Worm (Caenorhabditis elegans) whole organism, L1 larva: ENCODE data around the gene C36C9.6.
"Not testable (repeated sequence)": the region's sequence is repeated elsewhere in the genome, so short reads cannot be mapped to it uniquely, and the experiment has no call there.

Source experiments
- F16B12.6 ChIP-seq: fragments of 150-350 bp; optimal IDR thresholded peaks from 2 replicates; lab custom pipeline; 2014; ENCODE audit warnings: missing biosample characterization, missing genetic modification characterization
- alr-1 ChIP-seq: fragments of 200-800 bp; sonication (Bioruptor generic); optimal IDR thresholded peaks from 2 replicates; lab custom pipeline; 2018; ENCODE audit warnings: borderline replicate concordance, mild to moderate bottlenecking, missing genetic modification characterization, missing compliant biosample characterization
- ama-1 ChIP-seq: fragments of 150-350 bp; optimal IDR thresholded peaks from 2 replicates; lab custom pipeline; 2014
- ceh-88 ChIP-seq: fragments of 200-800 bp; sonication (Bioruptor generic); IDR thresholded peaks from 2 replicates; pipeline ENCODE4 v1.3.6; 2022; ENCODE audit warnings: missing genetic modification characterization, missing compliant biosample characterization
- dsc-1 ChIP-seq: sonication (generic microtip); optimal IDR thresholded peaks from 2 replicates; lab custom pipeline; 2016; ENCODE audit warnings: mild to moderate bottlenecking, missing genetic modification characterization, missing compliant biosample characterization
- efl-1 ChIP-seq, 4 experiments: fragments of 150-350 bp; optimal IDR thresholded peaks in 3 of 4; peaks in 1 of 4; 1 replicate in 1 of 4; 2 replicates in 3 of 4; lab custom pipeline; 2014; ENCODE audit warnings: missing biosample characterization in 2 of 4, missing genetic modification characterization in 2 of 4, missing genetic modification reagents in 2 of 4
- egl-27 ChIP-seq, 2 experiments: fragments of 150-350 bp in 1 of 2; sonication (generic microtip); optimal IDR thresholded peaks; 3 replicates each; lab custom pipeline; 2017 to 2018; ENCODE audit warnings: missing biosample characterization in 2 of 2, missing genetic modification characterization in 2 of 2, missing genetic modification reagents in 2 of 2
- fkh-8 ChIP-seq: sonication (generic microtip); optimal IDR thresholded peaks from 2 replicates; lab custom pipeline; 2016; ENCODE audit warnings: mild to moderate bottlenecking, missing genetic modification characterization, missing compliant biosample characterization
- grh-1 ChIP-seq: fragments of 200-800 bp; sonication (Bioruptor generic); IDR thresholded peaks from 2 replicates; pipeline ENCODE4 v1.3.6; 2022; ENCODE audit warnings: missing genetic modification reagents, missing genetic modification characterization, missing compliant biosample characterization
- hlh-4 ChIP-seq: sonication (generic microtip); optimal IDR thresholded peaks from 2 replicates; lab custom pipeline; 2016; ENCODE audit warnings: mild to moderate bottlenecking, missing genetic modification characterization, missing compliant biosample characterization
- irx-1 ChIP-seq: sonication (generic microtip); optimal IDR thresholded peaks from 2 replicates; lab custom pipeline; 2016; ENCODE audit warnings: missing genetic modification characterization, missing compliant biosample characterization
- isw-1 ChIP-seq: fragments of 200-800 bp; sonication (Bioruptor generic); IDR thresholded peaks from 2 replicates; pipeline ENCODE4 v1.3.6; 2022; ENCODE audit warnings: missing genetic modification characterization, missing compliant biosample characterization
- lin-15B ChIP-seq: fragments of 150-350 bp; sonication (generic microtip); optimal IDR thresholded peaks from 3 replicates; lab custom pipeline; 2014; ENCODE audit warnings: missing biosample characterization, missing genetic modification characterization
- lsy-2 ChIP-seq, 2 experiments: fragments of 150-350 bp; optimal IDR thresholded peaks; 2 replicates each; lab custom pipeline; 2014; ENCODE audit warnings: missing biosample characterization in 2 of 2, missing genetic modification characterization in 2 of 2
- mef-2 ChIP-seq: fragments of 150-350 bp; optimal IDR thresholded peaks from 2 replicates; lab custom pipeline; 2014; ENCODE audit warnings: missing biosample characterization, missing genetic modification characterization
- mep-1 ChIP-seq: fragments of 150-350 bp; optimal IDR thresholded peaks from 2 replicates; lab custom pipeline; 2014; ENCODE audit warnings: missing biosample characterization, missing genetic modification characterization
- nhr-12 ChIP-seq: sonication (generic microtip); optimal IDR thresholded peaks from 2 replicates; lab custom pipeline; 2017; ENCODE audit warnings: missing biosample characterization, missing genetic modification characterization
- nhr-19 ChIP-seq: fragments of 200-800 bp; sonication (Bioruptor generic); conservative IDR thresholded peaks from 2 replicates; pipeline ENCODE4 v1.3.6; 2022; ENCODE audit warnings: missing genetic modification characterization, missing compliant biosample characterization
- nhr-237 ChIP-seq: fragments of 150-350 bp; optimal IDR thresholded peaks from 2 replicates; lab custom pipeline; 2014; ENCODE audit warnings: missing biosample characterization, missing genetic modification characterization
- nhr-90 ChIP-seq: sonication (generic microtip); optimal IDR thresholded peaks from 2 replicates; lab custom pipeline; 2016; ENCODE audit warnings: mild to moderate bottlenecking, missing genetic modification characterization, missing compliant biosample characterization; ENCODE audit not compliant: poor library complexity
- pag-3 ChIP-seq: sonication (generic microtip); optimal IDR thresholded peaks from 2 replicates; lab custom pipeline; 2017; ENCODE audit warnings: missing genetic modification characterization, mild to moderate bottlenecking, missing compliant biosample characterization, antibody characterized with exemption, borderline replicate concordance; ENCODE audit not compliant: insufficient read depth
- pax-3 ChIP-seq: fragments of 200-800 bp; sonication (Bioruptor generic); optimal IDR thresholded peaks from 2 replicates; lab custom pipeline; 2018; ENCODE audit warnings: mild to moderate bottlenecking, missing genetic modification characterization, moderate library complexity, missing compliant biosample characterization
- pqm-1 ChIP-seq: sonication (generic microtip); optimal IDR thresholded peaks from 3 replicates; lab custom pipeline; 2017; ENCODE audit warnings: missing biosample characterization, missing genetic modification characterization
- rnt-1 ChIP-seq: sonication (generic microtip); optimal IDR thresholded peaks from 2 replicates; lab custom pipeline; 2016; ENCODE audit warnings: mild to moderate bottlenecking, missing genetic modification characterization, moderate library complexity, missing compliant biosample characterization
- skn-1 ChIP-seq: fragments of 150-350 bp; optimal IDR thresholded peaks from 2 replicates; lab custom pipeline; 2014; ENCODE audit warnings: missing biosample characterization, missing genetic modification characterization
- snu-23 ChIP-seq: sonication (generic microtip); optimal IDR thresholded peaks from 2 replicates; lab custom pipeline; 2016; ENCODE audit warnings: missing genetic modification characterization, missing compliant biosample characterization
- sox-4 ChIP-seq: sonication (generic microtip); optimal IDR thresholded peaks from 2 replicates; lab custom pipeline; 2016; ENCODE audit warnings: missing genetic modification characterization, missing compliant biosample characterization
- unc-98 ChIP-seq: fragments of 200-800 bp; sonication (Bioruptor generic); IDR thresholded peaks from 2 replicates; pipeline ENCODE4 v1.3.6; 2022; ENCODE audit warnings: missing genetic modification characterization, missing compliant biosample characterization
- ztf-4 ChIP-seq: fragments of 150-350 bp; optimal IDR thresholded peaks from 2 replicates; lab custom pipeline; 2014; ENCODE audit warnings: missing biosample characterization, missing genetic modification characterization

Gene C36C9.6

ce11 chrX:1687079-1687478 lies 3.7 kb downstream of the C36C9.6 start, which contains the start of gene C36C9.11:
C36C9.11 (plus strand) TSS chrX:1687379.
- TF ChIP-seq rnt-1 (tag; lab: Kevin White, UChicago); ama-1 (lab: Kevin White, UChicago); pax-3 (tag; lab: Kevin White, UChicago): not testable (repeated sequence)

DNA sequence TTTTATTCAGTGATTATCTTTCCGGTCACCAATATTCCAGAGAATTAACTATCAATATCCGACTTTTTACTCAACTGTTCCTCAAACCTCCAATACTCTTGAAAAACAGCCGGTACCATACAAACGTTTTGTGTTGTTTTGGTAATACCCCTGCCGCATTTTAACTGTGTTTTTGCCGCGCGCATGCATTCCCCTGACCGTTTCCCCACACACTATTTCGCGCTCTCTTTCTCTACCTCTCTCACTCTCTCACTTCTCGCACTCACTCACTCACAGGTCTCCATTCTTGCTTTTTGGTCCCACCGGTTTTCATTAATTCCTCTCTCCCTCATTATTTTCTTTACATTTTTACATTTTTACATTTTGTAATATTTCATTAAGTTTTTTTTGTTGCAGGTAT lies 8.2 kb downstream of the C36C9.6 start, which contains the start of gene meg-4:
Gene meg-4 (plus strand): TSS at position 397 of the 400 bp plus-strand sequence.
- no peak for TF ChIP-seq skn-1 (tag; lab: Kevin White, UChicago)
- TF ChIP-seq snu-23 = no peak
- TF ChIP-seq efl-1 (optimal IDR thresholded peaks at IDR 0.05; lab: Kevin White, UChicago) = peak in 1 of 2 experiments; percentile 8
- TF ChIP-seq efl-1 (GFP tag; optimal IDR thresholded peaks at IDR 0.05 in 1 of 2; lab: Kevin White, UChicago) = no peak

- TF ChIP-seq ztf-4 (tag; lab: Kevin White, UChicago) = no peak
- TF ChIP-seq rnt-1 (tag; lab: Kevin White, UChicago) = no peak
- TF ChIP-seq lin-15B (tag; lab: Kevin White, UChicago) = no peak
- TF ChIP-seq unc-98 (GFP tag; lab: Robert Waterston, UW) = no peak
- TF ChIP-seq F16B12.6 (tag; lab: Kevin White, UChicago) = no peak
- TF ChIP-seq nhr-90 (tag; lab: Kevin White, UChicago) = no peak
- no peak for TF ChIP-seq mef-2
- no peak for TF ChIP-seq snu-23
- TF ChIP-seq fkh-8 (tag; lab: Kevin White, UChicago) = no peak
- TF ChIP-seq lsy-2 (tag; optimal IDR thresholded peaks at IDR 0.05; lab: Kevin White, UChicago) = no peak
- TF ChIP-seq dsc-1 = no peak
- TF ChIP-seq nhr-237 (tag; lab: Kevin White, UChicago) = no peak
- TF ChIP-seq nhr-19 = no peak
Observed at ce11 chrX:1678021-1678420, 12.8 kb downstream of the C36C9.6 start, which contains the start of gene fbxa-170. fbxa-170 (minus strand) TSS chrX:1678121.

DNA sequence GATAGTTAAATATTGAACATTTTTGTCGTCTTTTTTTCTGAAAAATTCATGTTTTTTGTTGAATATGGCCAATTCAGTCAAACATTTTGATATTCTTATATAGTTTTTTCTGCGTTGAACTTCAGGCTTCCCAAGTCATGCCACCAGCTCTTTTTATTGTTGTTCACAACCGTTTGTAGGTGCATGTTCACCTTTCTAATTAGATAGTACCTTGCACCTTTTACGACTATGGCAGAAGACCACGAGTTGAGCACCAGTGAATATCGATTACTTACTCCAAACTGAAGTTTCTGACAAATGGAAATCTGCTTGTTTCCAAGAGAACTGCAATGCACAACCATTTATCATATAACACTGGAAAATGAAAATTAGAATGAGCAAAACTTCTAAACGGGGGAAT lies 14.9 kb downstream of the C36C9.6 start:
- no peak for TF ChIP-seq efl-1 (optimal IDR thresholded peaks at IDR 0.05; lab: Kevin White, UChicago)
- TF ChIP-seq efl-1 (GFP tag; optimal IDR thresholded peaks at IDR 0.05 in 1 of 2; lab: Kevin White, UChicago) = peak in 1 of 2 experiments; percentile 66
- TF ChIP-seq ceh-88 (GFP tag; lab: Robert Waterston, UW) = no peak
- TF ChIP-seq, all 84 proteins: peak for 1

ce11 chrX:1674056-1674455 lies 16.7 kb downstream of the C36C9.6 start, which contains the start of gene tbx-31:
tbx-31 (minus strand) TSS chrX:1674156.
- TF ChIP-seq nhr-12 = no peak
- TF ChIP-seq egl-27 (tag; optimal IDR thresholded peaks at IDR 0.05; lab: Kevin White, UChicago) = no peak
- no peak for TF ChIP-seq pag-3 (tag; lab: Kevin White, UChicago)
- no peak for TF ChIP-seq mep-1
- TF ChIP-seq isw-1 (GFP tag; lab: Robert Waterston, UW) = no peak
- no peak for TF ChIP-seq mef-2
- TF ChIP-seq alr-1 (tag; lab: Kevin White, UChicago) = no peak

ce11 chrX:1668748-1669147 lies 22.0 kb downstream of the C36C9.6 start, which contains the start of gene R09H3.3:
R09H3.3 (minus strand) TSS chrX:1668848.
- no peak for TF ChIP-seq mep-1
- no peak for TF ChIP-seq sox-4 (tag; lab: Kevin White, UChicago)
- TF ChIP-seq efl-1 (optimal IDR thresholded peaks at IDR 0.05; lab: Kevin White, UChicago) = no peak
- TF ChIP-seq efl-1 (GFP tag; optimal IDR thresholded peaks at IDR 0.05 in 1 of 2; lab: Kevin White, UChicago) = peak in 1 of 2 experiments; percentile 29
- no peak for TF ChIP-seq hlh-4 (tag; lab: Kevin White, UChicago)
- TF ChIP-seq, all 84 proteins: peak for 1

DNA sequence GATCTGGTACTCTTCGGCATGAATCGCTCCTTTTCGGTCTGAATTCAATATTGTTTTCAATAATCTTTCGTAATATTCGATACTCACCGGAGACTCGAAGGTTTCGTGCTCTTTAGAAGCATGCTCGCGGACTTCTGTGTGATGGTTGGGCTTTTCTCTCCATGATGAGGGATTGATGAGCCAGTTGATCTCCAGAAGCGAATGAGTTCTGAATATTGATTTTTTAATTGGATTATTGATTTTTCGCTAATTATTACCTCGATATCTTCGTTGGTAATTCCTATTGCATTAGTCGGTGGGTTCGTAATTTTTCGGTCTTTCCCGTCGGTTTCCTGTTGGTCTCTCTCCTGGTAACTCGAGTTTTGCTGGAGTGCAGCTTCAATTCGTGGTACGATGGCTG lies 23.7 kb downstream of the C36C9.6 start:
- TF ChIP-seq pqm-1 (tag; lab: Kevin White, UChicago) (no peak), efl-1 (optimal IDR thresholded peaks at IDR 0.05; lab: Kevin White, UChicago) (no peak), efl-1 (GFP tag; optimal IDR thresholded peaks at IDR 0.05 in 1 of 2; lab: Kevin White, UChicago) (peak in 1 of 2 experiments; percentile 33), pax-3 (tag; lab: Kevin White, UChicago) (no peak), irx-1 (no peak), grh-1 (GFP tag; lab: Robert Waterston, UW) (no peak)
